Worm (Caenorhabditis elegans): ENCODE data around the gene zipt-16.
A peak's percentile ranks its signal among the peaks of the same experiment; 100 is the strongest.
"Not testable (repeated sequence)": the region's sequence is repeated elsewhere in the genome, so short reads cannot be mapped to it uniquely, and the experiment has no call there.

ce11 chrV:11504853-11505397 lies 42.1 kb downstream of the zipt-16 start, which contains the start of the genes C55A6.1 and C55A6.10:
- peak; percentile 1 for TF ChIP-seq cog-1 (tag; optimal IDR thresholded peaks at IDR 0.05)
- not testable (repeated sequence) for TF ChIP-seq ref-1 (GFP tag; conservative IDR thresholded peaks at IDR 0.05); T22C8.4 (GFP tag; IDR thresholded peaks at IDR 0.05)
